Worm (Caenorhabditis elegans) whole organism, L3 larva: Measurements from ENCODE around the gene nep-12.

Experiments used
- ceh-16 ChIP-seq: sonication (generic microtip); optimal IDR thresholded peaks from 2 replicates; lab custom pipeline; 2017; ENCODE audit warnings: missing biosample characterization, missing genetic modification characterization
- egl-27 ChIP-seq: sonication (generic microtip); optimal IDR thresholded peaks from 4 replicates; lab custom pipeline; 2017; ENCODE audit warnings: missing biosample characterization, missing genetic modification reagents, missing genetic modification characterization
- fos-1 ChIP-seq: fragments of 150-350 bp; optimal IDR thresholded peaks from 2 replicates; lab custom pipeline; 2014; ENCODE audit warnings: missing biosample characterization, missing genetic modification characterization
- lin-39 ChIP-seq: fragments of 150-350 bp; optimal IDR thresholded peaks from 2 replicates; lab custom pipeline; 2018; ENCODE audit warnings: missing biosample characterization, missing genetic modification reagents, missing genetic modification characterization
- mdl-1 ChIP-seq: fragments of 150-350 bp; optimal IDR thresholded peaks from 2 replicates; lab custom pipeline; 2014; ENCODE audit warnings: missing biosample characterization, missing genetic modification characterization
- nhr-11 ChIP-seq: fragments of 150-350 bp; optimal IDR thresholded peaks from 2 replicates; lab custom pipeline; 2014; ENCODE audit warnings: missing biosample characterization, missing genetic modification characterization
- nhr-12 ChIP-seq: fragments of 150-350 bp; optimal IDR thresholded peaks from 2 replicates; lab custom pipeline; 2014; ENCODE audit warnings: missing biosample characterization, missing genetic modification characterization
- nhr-237 ChIP-seq: fragments of 150-350 bp; optimal IDR thresholded peaks from 2 replicates; lab custom pipeline; 2014; ENCODE audit warnings: missing biosample characterization, missing genetic modification characterization
- nhr-28 ChIP-seq: fragments of 150-350 bp; optimal IDR thresholded peaks from 2 replicates; lab custom pipeline; 2014; ENCODE audit warnings: missing biosample characterization, missing genetic modification characterization
- nhr-77 ChIP-seq: fragments of 150-350 bp; optimal IDR thresholded peaks from 2 replicates; lab custom pipeline; 2014; ENCODE audit warnings: missing biosample characterization, missing genetic modification characterization
- sea-2 ChIP-seq: fragments of 150-350 bp; sonication (generic microtip); optimal IDR thresholded peaks from 4 replicates; lab custom pipeline; 2014; ENCODE audit warnings: missing biosample characterization, missing genetic modification reagents, missing genetic modification characterization
- unc-62 ChIP-seq: fragments of 150-350 bp; sonication (generic microtip); optimal IDR thresholded peaks from 4 replicates; lab custom pipeline; 2014; ENCODE audit warnings: missing biosample characterization, missing genetic modification reagents, missing genetic modification characterization
- ztf-4 ChIP-seq: fragments of 150-350 bp; optimal IDR thresholded peaks from 2 replicates; lab custom pipeline; 2014; ENCODE audit warnings: missing biosample characterization, missing genetic modification characterization

ce11 chrII:4747697-4748096 is 36.6 kb downstream of the nep-12 start:
- TF ChIP-seq ceh-16 (tag; lab: Kevin White, UChicago) (no peak), nhr-28 (tag; lab: Kevin White, UChicago) (no peak), egl-27 (no peak), sea-2 (GFP tag; lab: Kevin White, UChicago) (no peak), ztf-4 (tag; lab: Kevin White, UChicago) (no peak), nhr-11 (tag; lab: Kevin White, UChicago) (no peak), lin-39 (no peak), unc-62 (GFP tag; lab: Kevin White, UChicago) (no peak), mdl-1 (tag; lab: Kevin White, UChicago) (no peak), nhr-12 (tag; lab: Kevin White, UChicago) (no peak), nhr-237 (tag; lab: Kevin White, UChicago) (no peak), fos-1 (tag; lab: Kevin White, UChicago) (no peak), nhr-77 (tag; lab: Kevin White, UChicago) (no peak)
